Worm (Caenorhabditis elegans) whole organism, late embryonic: Measurements from ENCODE around the gene ZK673.11.

ENCODE experiments used
- C38D4.7 ChIP-seq: fragments of 200-800 bp; sonication (Bioruptor generic); optimal IDR thresholded peaks from 2 replicates; lab custom pipeline; 2018; ENCODE audit warnings: mild to moderate bottlenecking, missing genetic modification characterization, moderate library complexity, missing compliant biosample characterization
- K09A11.1 ChIP-seq: sonication (generic microtip); optimal IDR thresholded peaks from 2 replicates; lab custom pipeline; 2017; ENCODE audit warnings: antibody characterized with exemption, mild to moderate bottlenecking, missing genetic modification characterization, missing compliant biosample characterization; ENCODE audit not compliant: insufficient read depth
- ama-1 ChIP-seq: fragments of 150-350 bp; optimal IDR thresholded peaks from 2 replicates; lab custom pipeline; 2014
- ceh-19 ChIP-seq: fragments of 200-800 bp; sonication (Bioruptor generic); optimal IDR thresholded peaks from 2 replicates; lab custom pipeline; 2018; ENCODE audit warnings: mild to moderate bottlenecking, missing genetic modification characterization, missing compliant biosample characterization
- eyg-1 ChIP-seq: sonication (generic microtip); optimal IDR thresholded peaks from 2 replicates; lab custom pipeline; 2016; ENCODE audit warnings: missing genotype, missing genetic modification characterization, missing compliant biosample characterization
- fkh-10 ChIP-seq: fragments of 150-350 bp; optimal IDR thresholded peaks from 2 replicates; lab custom pipeline; 2014; ENCODE audit warnings: missing biosample characterization, missing genetic modification reagents, missing genetic modification characterization
- hlh-13 ChIP-seq: fragments of 200-800 bp; sonication (Bioruptor generic); optimal IDR thresholded peaks from 2 replicates; lab custom pipeline; 2018; ENCODE audit warnings: mild to moderate bottlenecking, missing genetic modification characterization, missing compliant biosample characterization
- mec-3 ChIP-seq: sonication (generic microtip); optimal IDR thresholded peaks from 2 replicates; lab custom pipeline; 2016; ENCODE audit warnings: borderline replicate concordance, missing genetic modification characterization, missing compliant biosample characterization
- nhr-11 ChIP-seq: fragments of 150-350 bp; optimal IDR thresholded peaks from 2 replicates; lab custom pipeline; 2014; ENCODE audit warnings: missing biosample characterization, missing genetic modification characterization
- pha-2 ChIP-seq: sonication (generic microtip); optimal IDR thresholded peaks from 2 replicates; lab custom pipeline; 2017; ENCODE audit warnings: mild to moderate bottlenecking, missing genetic modification characterization, missing compliant biosample characterization

- no peak for TF ChIP-seq ceh-19
- no peak for TF ChIP-seq ama-1
- no peak for TF ChIP-seq nhr-11 (tag; lab: Kevin White, UChicago)
- no peak for TF ChIP-seq pha-2 (tag; lab: Kevin White, UChicago)
- TF ChIP-seq K09A11.1, result no peak
- TF ChIP-seq C38D4.7, result no peak
- no peak for TF ChIP-seq eyg-1 (tag; lab: Kevin White, UChicago)
- no peak for TF ChIP-seq mec-3 (tag; lab: Kevin White, UChicago)
- TF ChIP-seq hlh-13 (GFP tag; lab: Kevin White, UChicago), result no peak
- no peak for TF ChIP-seq fkh-10 (GFP tag; lab: Kevin White, UChicago)
Measured at ce11 chrII:10501578-10501977, 44.5 kb downstream of the ZK673.11 start.
